Worm (Caenorhabditis elegans): ENCODE data around the gene nspc-14.

Gene nspc-14

ce11 chrX:12347822-12348221 lies 11.0 kb downstream of the nspc-14 start:
- no peak for TF ChIP-seq tbx-2 (tag; optimal IDR thresholded peaks at IDR 0.05)
- no peak for TF ChIP-seq ceh-16 (tag; optimal IDR thresholded peaks at IDR 0.05)
- TF ChIP-seq nhr-43 (tag; optimal IDR thresholded peaks at IDR 0.05; ENCODE audit: poor library complexity, severe bottlenecking) = peak; percentile 36
- peak; percentile 4 for TF ChIP-seq hmg-11 (tag; optimal IDR thresholded peaks at IDR 0.05)
- TF ChIP-seq elt-2 (tag; optimal IDR thresholded peaks at IDR 0.05) = peak; percentile 49
- peak; percentile 26 for TF ChIP-seq nfya-1 (tag; optimal IDR thresholded peaks at IDR 0.05; ENCODE audit: insufficient read depth)
- peak; percentile 51 for TF ChIP-seq skn-1 (tag; optimal IDR thresholded peaks at IDR 0.05)

DNA sequence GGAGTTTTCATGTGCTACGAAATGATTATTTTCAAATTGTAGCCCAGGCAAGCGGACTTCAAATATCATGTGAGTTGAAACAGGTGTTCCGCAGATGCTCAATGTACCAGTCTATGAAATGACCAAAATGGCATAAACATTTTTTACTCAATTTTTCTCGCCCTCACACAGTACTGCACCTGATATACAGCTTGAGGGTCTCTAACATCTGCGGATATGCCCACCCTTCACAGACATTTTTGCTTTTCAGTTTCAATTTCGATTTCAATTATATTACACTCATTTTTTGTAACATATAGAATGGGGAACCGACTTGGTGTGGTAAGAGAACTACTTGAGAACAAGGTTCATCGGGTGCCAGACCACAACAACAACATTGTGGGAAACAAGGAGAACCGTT lies 12.1 kb downstream of the nspc-14 start, which contains the start of gene F42F12.11:
F42F12.11 (plus strand) TSS at position 301 of the 400 bp plus-strand sequence.
- TF ChIP-seq lin-15B (tag; optimal IDR thresholded peaks at IDR 0.05) (no peak), elt-3 (tag; optimal IDR thresholded peaks at IDR 0.05) (no peak), daf-12 (tag; optimal IDR thresholded peaks at IDR 0.05) (no peak), nhr-11 (tag; optimal IDR thresholded peaks at IDR 0.05) (no peak), ZK546.5 (tag; optimal IDR thresholded peaks at IDR 0.05) (no peak), ceh-28 (tag; optimal IDR thresholded peaks at IDR 0.05) (no peak), mdl-1 (tag; optimal IDR thresholded peaks at IDR 0.05) (no peak), nhr-28 (tag; optimal IDR thresholded peaks at IDR 0.05) (no peak), mml-1 (tag; optimal IDR thresholded peaks at IDR 0.05) (no peak), fkh-10 (GFP tag; optimal IDR thresholded peaks at IDR 0.05) (no peak)

- TF ChIP-seq R02D3.7 (tag; optimal IDR thresholded peaks at IDR 0.05) = no peak
- no peak for TF ChIP-seq nhr-28 (tag; optimal IDR thresholded peaks at IDR 0.05)
Observed at ce11 chrX:12343279-12343678, 15.6 kb downstream of the nspc-14 start, which contains the start of the genes nspc-9 and nspc-10. TSS of gene nspc-9 (minus strand) at chrX:12343379. TSS of gene nspc-10 (plus strand) at chrX:12343609.

DNA sequence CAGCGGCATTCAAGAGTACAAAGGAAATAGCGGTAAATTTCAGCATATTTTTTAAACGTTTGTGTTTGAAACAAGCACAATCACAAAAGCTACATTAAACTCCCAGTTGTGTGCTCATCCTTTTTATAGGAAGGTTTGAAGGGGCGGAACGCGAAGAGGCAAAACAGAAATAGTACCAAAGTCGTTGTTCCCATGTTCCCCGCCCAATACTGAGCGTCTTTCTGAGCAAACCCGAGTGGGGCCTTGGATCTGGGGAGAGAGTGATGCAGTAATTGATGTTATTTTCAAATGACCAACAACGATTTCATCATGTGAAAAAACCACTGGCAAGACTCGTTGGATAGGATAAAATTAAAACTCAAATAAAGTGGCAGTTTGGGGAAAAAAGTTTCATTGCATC lies 17.5 kb downstream of the nspc-14 start, which contains the start of gene zig-2:
zig-2 (minus strand) TSS at position 101 of the 400 bp plus-strand sequence.
- TF ChIP-seq nhr-23 (tag; optimal IDR thresholded peaks at IDR 0.05) (no peak), egl-27 (tag; optimal IDR thresholded peaks at IDR 0.05) (no peak), ZK546.5 (tag; optimal IDR thresholded peaks at IDR 0.05) (no peak), sea-2 (GFP tag; optimal IDR thresholded peaks at IDR 0.05) (no peak), aly-2 (tag; optimal IDR thresholded peaks at IDR 0.05) (no peak), nhr-25 (tag; optimal IDR thresholded peaks at IDR 0.05) (no peak), egl-5 (tag; optimal IDR thresholded peaks at IDR 0.05) (no peak), mdl-1 (tag; optimal IDR thresholded peaks at IDR 0.05) (no peak), jun-1 (tag; optimal IDR thresholded peaks at IDR 0.05) (no peak), nhr-76 (tag; optimal IDR thresholded peaks at IDR 0.05) (no peak), hmg-11 (tag; optimal IDR thresholded peaks at IDR 0.05) (no peak), nhr-28 (tag; optimal IDR thresholded peaks at IDR 0.05) (no peak), R02D3.7 (tag; optimal IDR thresholded peaks at IDR 0.05) (no peak), fkh-10 (GFP tag; optimal IDR thresholded peaks at IDR 0.05) (no peak), fkh-2 (tag; optimal IDR thresholded peaks at IDR 0.05) (no peak), nhr-43 (tag; optimal IDR thresholded peaks at IDR 0.05; ENCODE audit: poor library complexity, severe bottlenecking) (no peak), ceh-28 (tag; optimal IDR thresholded peaks at IDR 0.05) (no peak), tbx-2 (tag; optimal IDR thresholded peaks at IDR 0.05) (no peak)

ce11 chrX:12337846-12338490 lies 20.9 kb downstream of the nspc-14 start, which contains the start of gene srd-44:
TSS of gene srd-44 (plus strand) at chrX:12338440.
- TF ChIP-seq nhr-43 (tag; optimal IDR thresholded peaks at IDR 0.05; ENCODE audit: poor library complexity, severe bottlenecking) (peak; percentile 10), ceh-82 (tag; optimal IDR thresholded peaks at IDR 0.05) (no peak), lin-15B (tag; optimal IDR thresholded peaks at IDR 0.05) (no peak), elt-2 (tag; optimal IDR thresholded peaks at IDR 0.05) (no peak)

ce11 chrX:12335808-12336207 lies 23.0 kb downstream of the nspc-14 start, which contains the start of gene srd-48:
TSS of gene srd-48 (plus strand) at chrX:12336108.
- TF ChIP-seq nhr-76 (tag; optimal IDR thresholded peaks at IDR 0.05) (no peak), R02D3.7 (tag; optimal IDR thresholded peaks at IDR 0.05) (no peak), elt-3 (tag; optimal IDR thresholded peaks at IDR 0.05) (no peak), zag-1 (tag; optimal IDR thresholded peaks at IDR 0.05) (no peak), fos-1 (tag; optimal IDR thresholded peaks at IDR 0.05) (no peak), egl-5 (tag; optimal IDR thresholded peaks at IDR 0.05) (no peak), unc-62 (GFP tag; optimal IDR thresholded peaks at IDR 0.05) (no peak), ztf-11 (tag; optimal IDR thresholded peaks at IDR 0.05) (no peak), ceh-16 (tag; optimal IDR thresholded peaks at IDR 0.05) (no peak), snpc-4 (tag; optimal IDR thresholded peaks at IDR 0.05) (no peak), skn-1 (tag; optimal IDR thresholded peaks at IDR 0.05) (no peak), nhr-25 (tag; optimal IDR thresholded peaks at IDR 0.05) (no peak)
